Fruit fly (Drosophila melanogaster): Measurements from ENCODE around the gene CG13995.

DNA sequence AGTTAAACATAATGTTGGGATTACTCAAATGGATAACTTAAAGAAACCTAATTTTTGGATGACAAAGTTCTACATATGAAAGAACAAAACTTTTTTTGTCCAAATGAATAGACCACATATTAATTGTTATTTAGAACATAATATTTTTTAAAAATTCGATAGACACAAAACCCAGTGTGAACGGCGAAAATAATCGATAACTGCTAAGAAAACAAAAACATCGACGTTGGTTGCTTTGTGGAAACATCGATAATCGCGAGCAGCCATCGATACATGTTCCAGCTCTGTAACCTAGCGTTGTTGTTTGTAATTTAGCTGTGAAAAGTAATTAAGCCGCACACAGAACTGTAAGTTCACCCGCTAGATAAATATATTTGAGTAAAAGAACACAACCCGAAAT, 3.5 kb upstream of the CG13995 start, which contains the start of gene CG9135:
- TF ChIP-seq CG7045 (GFP tag; optimal IDR thresholded peaks at IDR 0.05) (no peak), CG14711 (tag; optimal IDR thresholded peaks at IDR 0.05) (no peak), ovo (GFP tag; optimal IDR thresholded peaks at IDR 0.05) (no peak), kay (GFP tag; ENCODE audit: borderline replicate concordance) (no peak), CG5204 (GFP tag; optimal IDR thresholded peaks at IDR 0.05) (no peak), Mnt (GFP tag; optimal IDR thresholded peaks at IDR 0.05) (no peak), CG1620 (GFP tag; optimal IDR thresholded peaks at IDR 0.05) (no peak)

Measured in whole organism, adult.